Worm (Caenorhabditis elegans): ENCODE measurements around the gene igcm-4.

The igcm-4 gene

ce11 chrX:2014521-2014920 lies 31.6 kb downstream of the igcm-4 start:
- no peak for TF ChIP-seq unc-130 (tag; optimal IDR thresholded peaks at IDR 0.05)
- no peak for TF ChIP-seq egl-13 (tag; optimal IDR thresholded peaks at IDR 0.05)
- no peak for TF ChIP-seq hpl-2 (GFP tag; optimal IDR thresholded peaks at IDR 0.05)
- TF ChIP-seq swsn-7 (tag; optimal IDR thresholded peaks at IDR 0.05) = no peak
- peak; percentile 29 for TF ChIP-seq lin-14 (GFP tag; optimal IDR thresholded peaks at IDR 0.05)
- peak; percentile 66 for TF ChIP-seq elt-2 (tag; optimal IDR thresholded peaks at IDR 0.05)
- peak in 1 of 2 experiments; percentile 2 for TF ChIP-seq lin-35 (GFP tag; optimal IDR thresholded peaks at IDR 0.05)

ce11 chrX:2013912-2014311 lies 32.2 kb downstream of the igcm-4 start:
- TF ChIP-seq lin-14 (GFP tag; optimal IDR thresholded peaks at IDR 0.05) = peak; percentile 19
- TF ChIP-seq mef-2 (tag; optimal IDR thresholded peaks at IDR 0.05) = no peak
- TF ChIP-seq ceh-82 (tag; optimal IDR thresholded peaks at IDR 0.05) = peak in 2 of 3 experiments; percentile 14 to 15
- TF ChIP-seq skn-1 (tag; optimal IDR thresholded peaks at IDR 0.05) = peak; percentile 69

ce11 chrX:2012491-2013201 lies 33.5 kb downstream of the igcm-4 start, which contains the start of gene Y102A11A.9:
Gene Y102A11A.9 (plus strand): TSS chrX:2013151.
- TF ChIP-seq fkh-8 (tag; optimal IDR thresholded peaks at IDR 0.05) (peak; percentile 63), nhr-76 (tag; optimal IDR thresholded peaks at IDR 0.05) (no peak), sup-37 (GFP tag; optimal IDR thresholded peaks at IDR 0.05) (no peak), efl-1 (optimal IDR thresholded peaks at IDR 0.05) (no peak), efl-1 (GFP tag; optimal IDR thresholded peaks at IDR 0.05 in 1 of 2) (peak in 1 of 2 experiments; percentile 90), skn-1 (tag; optimal IDR thresholded peaks at IDR 0.05) (peak; percentile 25), lin-14 (GFP tag; optimal IDR thresholded peaks at IDR 0.05) (no peak), efl-3 (GFP tag; optimal IDR thresholded peaks at IDR 0.05) (no peak), lin-35 (GFP tag; optimal IDR thresholded peaks at IDR 0.05) (no peak), grh-1 (GFP tag; IDR thresholded peaks at IDR 0.05) (no peak), nhr-12 (tag; optimal IDR thresholded peaks at IDR 0.05) (no peak), irx-1 (tag; optimal IDR thresholded peaks at IDR 0.05) (no peak)

- no peak for TF ChIP-seq efl-3 (GFP tag; optimal IDR thresholded peaks at IDR 0.05)
- TF ChIP-seq snpc-4 (tag; optimal IDR thresholded peaks at IDR 0.05) = no peak
Observed at ce11 chrX:2000517-2000916, 45.6 kb downstream of the igcm-4 start.

ce11 chrX:1998825-1999224 lies 47.3 kb downstream of the igcm-4 start:
- TF ChIP-seq ztf-4 (tag; optimal IDR thresholded peaks at IDR 0.05) (no peak), blmp-1 (tag; optimal IDR thresholded peaks at IDR 0.05) (no peak), mep-1 (tag; optimal IDR thresholded peaks at IDR 0.05) (no peak), aly-2 (tag; optimal IDR thresholded peaks at IDR 0.05) (no peak)

- TF ChIP-seq mep-1 (tag; optimal IDR thresholded peaks at IDR 0.05) (no peak), zag-1 (tag; optimal IDR thresholded peaks at IDR 0.05) (no peak), lin-14 (GFP tag; optimal IDR thresholded peaks at IDR 0.05) (no peak), efl-1 (optimal IDR thresholded peaks at IDR 0.05) (no peak), efl-1 (GFP tag; optimal IDR thresholded peaks at IDR 0.05 in 1 of 2) (no peak), pag-3 (tag; optimal IDR thresholded peaks at IDR 0.05; ENCODE audit: borderline replicate concordance, insufficient read depth) (no peak), ceh-82 (tag; optimal IDR thresholded peaks at IDR 0.05) (no peak), aly-2 (tag; optimal IDR thresholded peaks at IDR 0.05) (no peak), ama-1 (optimal IDR thresholded peaks at IDR 0.05) (no peak), C16A3.4 (tag; optimal IDR thresholded peaks at IDR 0.05) (no peak), fkh-8 (tag; optimal IDR thresholded peaks at IDR 0.05) (no peak), lin-39 (tag; optimal IDR thresholded peaks at IDR 0.05) (no peak), lin-15B (tag; optimal IDR thresholded peaks at IDR 0.05) (no peak), zip-4 (GFP tag; optimal IDR thresholded peaks at IDR 0.05) (no peak), unc-130 (tag; optimal IDR thresholded peaks at IDR 0.05) (no peak), hlh-4 (tag; optimal IDR thresholded peaks at IDR 0.05) (no peak), snu-23 (GFP tag; optimal IDR thresholded peaks at IDR 0.05) (no peak), fkh-4 (tag; optimal IDR thresholded peaks at IDR 0.05; ENCODE audit: borderline replicate concordance) (no peak), unc-86 (tag; optimal IDR thresholded peaks at IDR 0.05) (no peak), sup-37 (GFP tag; optimal IDR thresholded peaks at IDR 0.05) (no peak), skn-1 (tag; optimal IDR thresholded peaks at IDR 0.05) (no peak)
Observed at ce11 chrX:1997934-1998333, 48.2 kb downstream of the igcm-4 start, which contains the start of gene Y40A1A.3. Gene Y40A1A.3 (minus strand): TSS chrX:1998034.
